Worm (Caenorhabditis elegans): ENCODE data around the gene ebax-1.

Gene ebax-1

DNA sequence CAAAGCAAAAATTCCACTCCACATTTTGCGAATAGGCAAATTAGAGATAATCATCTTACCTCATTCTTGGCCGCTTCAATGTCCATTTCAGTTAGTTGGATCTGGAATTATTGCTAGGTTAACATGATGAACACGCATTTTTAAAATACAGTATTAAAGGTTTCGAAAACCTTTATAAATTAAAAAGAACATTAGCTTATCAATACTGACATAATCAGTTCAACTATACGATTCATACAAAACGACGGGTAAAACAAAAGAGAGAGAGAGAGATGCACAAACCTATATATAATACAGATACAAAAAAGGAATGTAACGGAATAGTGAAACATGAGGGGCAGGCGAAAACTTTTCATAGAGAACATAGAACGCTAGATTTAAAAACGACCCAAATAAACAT is 5.3 kb upstream of the ebax-1 start, which contains the start of gene thk-1 (continued):
- TF ChIP-seq lim-7 (GFP tag; IDR thresholded peaks at IDR 0.05): no peak

DNA sequence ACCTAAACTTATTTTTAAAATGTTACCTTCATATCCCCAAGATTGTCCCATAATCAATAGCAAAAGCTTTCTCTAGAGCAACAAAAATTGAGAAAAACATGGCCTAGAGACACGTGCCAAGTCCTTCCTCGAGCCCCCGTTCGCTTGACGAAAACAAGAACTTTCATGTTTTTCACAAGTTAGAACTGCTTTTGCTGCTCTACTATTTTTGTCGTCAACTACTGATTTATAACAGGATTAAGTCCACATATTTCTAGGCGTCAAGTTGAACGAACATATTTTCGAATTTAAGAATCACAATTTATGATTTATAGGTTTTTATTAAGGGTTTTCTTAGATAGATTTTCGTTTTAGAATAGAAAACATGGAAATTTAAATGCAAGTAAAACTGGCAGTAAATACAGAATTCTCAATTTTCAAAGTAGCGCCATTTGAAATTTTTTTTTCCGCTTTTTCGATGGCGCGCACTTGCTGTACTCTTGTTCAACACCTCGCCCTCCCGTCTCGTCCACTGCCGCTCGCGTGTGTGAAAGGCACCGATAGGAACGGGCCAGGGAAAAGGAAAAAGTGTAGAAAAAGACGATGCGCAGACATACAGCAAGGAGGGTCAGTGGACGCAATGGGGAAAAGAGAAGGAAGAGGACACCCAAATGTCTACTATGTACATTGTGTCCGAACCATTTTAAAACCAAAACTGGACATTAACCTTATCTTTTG is 2.4 kb upstream of the ebax-1 start, which contains the start of gene rad-51:
Gene rad-51, minus strand, starts transcription at position 51 of the 717 bp plus-strand sequence.
- TF ChIP-seq nhr-41 (GFP tag; IDR thresholded peaks at IDR 0.05) (no peak), nhr-25 (tag; optimal IDR thresholded peaks at IDR 0.05; ENCODE audit: borderline replicate concordance, insufficient read depth) (peak; percentile 5), snpc-1.2 (GFP tag; IDR thresholded peaks at IDR 0.05) (no peak), madf-5 (GFP tag; IDR thresholded peaks at IDR 0.05) (no peak), F26F4.8 (GFP tag; conservative IDR thresholded peaks at IDR 0.05) (no peak), fkh-10 (GFP tag; optimal IDR thresholded peaks at IDR 0.05) (no peak), mxl-3 (GFP tag; optimal IDR thresholded peaks at IDR 0.05) (peak; percentile 87), F49E8.2 (tag; optimal IDR thresholded peaks at IDR 0.05; ENCODE audit: borderline replicate concordance) (no peak), ceh-28 (tag; optimal IDR thresholded peaks at IDR 0.05) (no peak), hlh-30 (tag; optimal IDR thresholded peaks at IDR 0.05; ENCODE audit: insufficient read depth) (peak; percentile 64), arid-1 (GFP tag; conservative IDR thresholded peaks at IDR 0.05) (0 out of 2 replicates have a peak, but pooled peaks have one; percentile 14), skn-1 (tag; optimal IDR thresholded peaks at IDR 0.05) (no peak), dpl-1 (GFP tag; optimal IDR thresholded peaks at IDR 0.05) (peak; percentile 83), tra-1 (GFP tag; IDR thresholded peaks at IDR 0.05) (no peak), lin-38 (GFP tag; IDR thresholded peaks at IDR 0.05) (peak; percentile 77), mep-1 (tag; optimal IDR thresholded peaks at IDR 0.05) (peak; percentile 84), hlh-11 (tag; optimal IDR thresholded peaks at IDR 0.05) (peak; percentile 70), nhr-10 (tag; optimal IDR thresholded peaks at IDR 0.05) (no peak), Y5F2A.4 (GFP tag; optimal IDR thresholded peaks at IDR 0.05) (no peak), ztf-11 (tag; optimal IDR thresholded peaks at IDR 0.05) (no peak), daf-12 (tag; optimal IDR thresholded peaks at IDR 0.05) (no peak), zip-2 (tag; optimal IDR thresholded peaks at IDR 0.05) (no peak), nhr-28 (tag; optimal IDR thresholded peaks at IDR 0.05) (peak; percentile 76), nhr-111 (GFP tag; optimal IDR thresholded peaks at IDR 0.05) (no peak), lsy-2 (tag; optimal IDR thresholded peaks at IDR 0.05) (peak in 1 of 2 experiments; percentile 69), R02D3.7 (tag; optimal IDR thresholded peaks at IDR 0.05) (no peak), T26A8.4 (GFP tag; IDR thresholded peaks at IDR 0.05) (peak; percentile 51), Y75B8A.6 (GFP tag; IDR thresholded peaks at IDR 0.05) (no peak), nhr-42 (GFP tag; IDR thresholded peaks at IDR 0.05) (no peak), cey-2 (tag; optimal IDR thresholded peaks at IDR 0.05; ENCODE audit: borderline replicate concordance, insufficient read depth) (no peak), ceh-32 (tag; optimal IDR thresholded peaks at IDR 0.05; ENCODE audit: poor library complexity) (no peak), aha-1 (tag) (peak; percentile 3), gei-8 (GFP tag; optimal IDR thresholded peaks at IDR 0.05) (no peak), nhr-48 (tag; optimal IDR thresholded peaks at IDR 0.05) (no peak), ceh-20 (GFP tag; IDR thresholded peaks at IDR 0.05) (peak; percentile 32; the same call in 1 of the 2 replicates), ces-1 (GFP tag; optimal IDR thresholded peaks at IDR 0.05) (no peak), unc-130 (GFP tag; optimal IDR thresholded peaks at IDR 0.05) (no peak), lin-39 (tag; optimal IDR thresholded peaks at IDR 0.05) (no peak), madf-9 (GFP tag; conservative IDR thresholded peaks at IDR 0.05) (no peak), nhr-6 (tag; optimal IDR thresholded peaks at IDR 0.05) (no peak), ceh-44 (GFP tag; IDR thresholded peaks at IDR 0.05) (no peak), duxl-1 (tag; optimal IDR thresholded peaks at IDR 0.05; ENCODE audit: poor library complexity) (no peak), zip-11 (GFP tag; IDR thresholded peaks at IDR 0.05) (no peak), dve-1 (tag; optimal IDR thresholded peaks at IDR 0.05; ENCODE audit: insufficient read depth) (peak; percentile 47), F37D6.2 (tag; optimal IDR thresholded peaks at IDR 0.05) (no peak), ctbp-1 (GFP tag; IDR thresholded peaks at IDR 0.05) (0 out of 2 replicates have a peak, but pooled peaks have one; percentile 34), ama-1 (optimal IDR thresholded peaks at IDR 0.05) (no peak)

Measured in whole organism, L4 larva.